Worm (Caenorhabditis elegans): ENCODE measurements around the gene T24C2.3.

T24C2.3 gene

DNA sequence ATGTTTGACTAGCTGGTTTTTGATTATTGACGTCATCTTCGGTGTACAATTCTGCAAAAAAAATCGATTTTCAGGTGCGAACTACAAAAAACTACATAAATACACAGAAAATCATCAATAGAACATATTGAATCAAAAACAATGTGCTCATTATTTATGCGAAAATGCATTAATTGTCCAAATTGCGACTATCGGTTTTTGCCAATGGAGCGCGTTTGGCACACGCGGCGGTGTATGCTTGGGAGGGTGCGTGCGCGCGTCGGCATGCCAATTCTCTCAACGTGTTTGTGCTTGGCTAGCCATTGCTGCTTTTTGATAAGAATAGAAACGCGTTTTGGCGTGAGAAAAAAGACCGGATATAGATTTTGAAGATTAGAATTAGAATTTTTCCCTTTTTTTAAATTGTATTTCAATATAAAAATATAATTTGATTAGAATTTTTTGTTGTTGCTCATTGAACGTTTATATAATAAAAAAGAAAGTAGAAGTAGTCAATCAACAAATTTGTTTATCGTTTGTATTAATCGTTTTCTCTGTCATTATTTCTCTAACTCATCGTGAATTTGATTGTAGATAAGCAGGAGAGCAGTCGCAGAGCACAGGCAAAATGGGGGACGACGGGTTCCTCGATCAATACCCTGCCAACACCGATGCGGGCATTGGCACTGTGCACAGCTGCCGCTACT lies 45.9 kb downstream of the T24C2.3 start, which contains the start of the genes C44H4.4 and tap-1 (continued):
- TF ChIP-seq let-607 (tag; optimal IDR thresholded peaks at IDR 0.05): peak in 1 of 2 experiments; percentile 46
- TF ChIP-seq lin-54 (GFP tag; optimal IDR thresholded peaks at IDR 0.05): no peak

DNA sequence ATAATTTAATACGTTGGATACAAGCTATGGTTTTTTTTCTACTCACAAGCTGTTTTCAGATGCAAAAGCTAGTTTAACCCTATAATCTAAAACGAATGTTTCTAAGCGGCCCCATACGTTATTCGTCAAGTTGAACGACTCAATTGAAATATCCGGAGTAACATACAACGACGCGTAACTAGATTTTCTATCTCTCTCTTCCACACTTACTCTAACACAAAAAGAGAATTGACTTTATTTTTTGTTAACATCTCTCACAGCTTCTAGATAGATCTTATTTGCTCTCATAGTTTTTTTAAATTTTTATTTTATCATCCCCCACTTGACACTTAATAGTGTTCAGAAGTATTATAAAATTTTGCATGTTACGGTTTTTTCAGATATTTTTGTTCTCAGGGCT lies 49.9 kb downstream of the T24C2.3 start:
- no peak for TF ChIP-seq cebp-2 (GFP tag; IDR thresholded peaks at IDR 0.05)
- no peak for TF ChIP-seq bed-2 (GFP tag; IDR thresholded peaks at IDR 0.05)
- no peak for TF ChIP-seq xnd-1 (tag; optimal IDR thresholded peaks at IDR 0.05)
- TF ChIP-seq let-607 (tag; optimal IDR thresholded peaks at IDR 0.05): no peak
- TF ChIP-seq ccch-3 (GFP tag; optimal IDR thresholded peaks at IDR 0.05): no peak
- TF ChIP-seq C06A6.2 (GFP tag; conservative IDR thresholded peaks at IDR 0.05): no peak
- TF ChIP-seq Y67H2A.10 (GFP tag; conservative IDR thresholded peaks at IDR 0.05): no peak
- no peak for TF ChIP-seq B0019.2 (GFP tag; conservative IDR thresholded peaks at IDR 0.05)
- no peak for TF ChIP-seq madf-10 (tag; optimal IDR thresholded peaks at IDR 0.05)
- no peak for TF ChIP-seq egrh-3 (GFP tag; IDR thresholded peaks at IDR 0.05)
- no peak for TF ChIP-seq F52B5.7 (tag; optimal IDR thresholded peaks at IDR 0.05)
- TF ChIP-seq let-526 (GFP tag; IDR thresholded peaks at IDR 0.05): no peak
- no peak for TF ChIP-seq mes-4 (tag; optimal IDR thresholded peaks at IDR 0.05)
- no peak for TF ChIP-seq aptf-3 (GFP tag; IDR thresholded peaks at IDR 0.05)
- TF ChIP-seq atf-7 (tag; optimal IDR thresholded peaks at IDR 0.05): no peak
- TF ChIP-seq tbp1 (GFP tag; optimal IDR thresholded peaks at IDR 0.05): no peak
- no peak for TF ChIP-seq F39B2.1 (GFP tag; IDR thresholded peaks at IDR 0.05)

Measured in whole organism, young adult.